Worm (Caenorhabditis elegans) whole organism, dauer: ENCODE data around the gene C39D10.7.

Experiments used
- unc-62 ChIP-seq: sonication (generic microtip); optimal IDR thresholded peaks from 2 replicates; lab custom pipeline; 2017; ENCODE audit warnings: missing biosample characterization, missing genetic modification reagents, missing genetic modification characterization

Gene C39D10.7

ce11 chrX:7913830-7914229 is at the start of gene C39D10.7:
TSS of gene C39D10.7 (minus strand) at chrX:7913930.
- TF ChIP-seq unc-62 (GFP tag; lab: Kevin White, UChicago), result no peak

DNA sequence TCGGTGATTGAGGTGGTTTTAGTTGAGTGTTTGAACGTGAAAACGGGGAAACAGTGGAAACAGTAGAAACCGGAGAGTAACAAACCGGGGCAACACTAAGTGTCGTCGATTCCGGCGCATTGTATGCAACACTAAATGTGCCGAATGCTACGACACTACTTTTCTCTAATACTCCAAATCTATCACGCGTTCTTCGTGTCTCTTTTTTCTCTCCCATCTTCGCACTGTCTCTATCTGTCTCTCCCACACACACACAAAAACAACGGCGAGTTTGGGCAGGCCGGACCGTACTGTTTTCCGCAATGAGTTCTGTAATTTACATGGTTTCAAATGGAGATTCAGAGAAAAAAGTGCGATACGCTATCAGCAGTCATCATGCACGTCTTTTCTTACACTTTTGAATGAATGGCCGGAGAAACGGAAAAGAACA is 48.3 kb upstream of the C39D10.7 start:
- TF ChIP-seq unc-62 (GFP tag; lab: Kevin White, UChicago), result no peak

DNA sequence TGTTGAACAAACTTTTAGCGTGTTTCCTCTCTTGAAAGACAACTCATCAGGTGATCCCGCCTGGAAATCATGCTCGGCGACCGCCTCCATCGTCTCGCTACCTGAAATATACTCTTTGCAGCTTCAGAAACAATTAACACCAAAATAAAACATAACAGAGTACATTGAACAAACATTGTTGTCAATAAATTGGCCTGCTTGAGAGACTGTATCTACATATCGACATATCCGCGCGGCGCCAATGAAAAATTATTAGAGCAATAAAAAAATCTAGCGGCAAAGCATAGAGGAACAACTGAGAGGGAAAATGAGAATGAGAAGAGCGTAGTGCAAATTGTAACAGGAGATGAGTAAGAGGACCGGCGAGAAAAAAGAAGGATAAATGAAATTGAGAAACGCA is 47.9 kb upstream of the C39D10.7 start, which contains the start of gene sem-5:
Gene sem-5 (minus strand): TSS at position 101 of the 400 bp plus-strand sequence.
- no peak for TF ChIP-seq unc-62 (GFP tag; lab: Kevin White, UChicago)

DNA sequence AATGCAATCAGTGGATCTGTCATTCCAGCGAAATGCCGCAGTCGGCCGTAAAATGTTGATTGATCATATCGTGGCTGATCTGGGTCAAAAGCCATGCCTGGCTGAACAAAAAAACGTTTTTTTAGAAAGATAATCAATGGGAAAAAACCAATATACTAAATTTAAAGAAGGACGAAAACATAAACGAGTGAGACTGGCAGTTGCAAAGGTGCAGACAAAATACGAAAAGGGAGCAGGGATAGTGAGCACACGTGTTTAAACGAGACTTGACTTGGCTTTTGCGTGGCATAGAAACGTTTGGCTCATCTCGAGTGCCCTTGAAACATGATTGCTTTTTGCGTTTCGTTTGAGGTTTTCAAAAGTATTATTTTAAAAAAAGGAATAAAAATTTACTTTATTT is 44.5 kb upstream of the C39D10.7 start, which contains the start of gene sfxn-2:
Gene sfxn-2 (minus strand): TSS at position 101 of the 400 bp plus-strand sequence.
- TF ChIP-seq unc-62 (GFP tag; lab: Kevin White, UChicago), result no peak

- no peak for TF ChIP-seq unc-62 (GFP tag; lab: Kevin White, UChicago)
These were observed 42.7 kb upstream of the C39D10.7 start for ce11 chrX:7956449-7956848.

DNA sequence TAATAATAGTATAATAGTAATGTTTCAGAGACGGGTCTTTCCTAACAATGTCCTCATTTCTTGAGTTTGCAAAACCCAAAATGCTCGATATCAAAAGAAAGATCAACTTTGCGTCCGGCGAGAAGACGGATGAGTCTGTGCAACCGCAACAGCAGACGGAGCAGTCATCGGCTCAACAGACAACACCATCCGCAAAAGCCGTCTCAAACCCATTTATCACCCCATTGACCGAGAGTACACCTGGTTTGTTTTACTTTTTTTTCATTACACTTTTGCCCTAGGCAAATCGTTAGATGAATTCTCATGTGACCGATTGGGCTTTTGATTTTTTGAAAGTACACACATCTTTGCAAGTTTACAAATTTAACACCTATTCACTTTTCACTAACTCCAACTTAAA is 40.6 kb upstream of the C39D10.7 start, which contains the start of gene dct-1:
Gene dct-1 (plus strand): TSS at position 27 of the 400 bp plus-strand sequence.
- no peak for TF ChIP-seq unc-62 (GFP tag; lab: Kevin White, UChicago)

DNA sequence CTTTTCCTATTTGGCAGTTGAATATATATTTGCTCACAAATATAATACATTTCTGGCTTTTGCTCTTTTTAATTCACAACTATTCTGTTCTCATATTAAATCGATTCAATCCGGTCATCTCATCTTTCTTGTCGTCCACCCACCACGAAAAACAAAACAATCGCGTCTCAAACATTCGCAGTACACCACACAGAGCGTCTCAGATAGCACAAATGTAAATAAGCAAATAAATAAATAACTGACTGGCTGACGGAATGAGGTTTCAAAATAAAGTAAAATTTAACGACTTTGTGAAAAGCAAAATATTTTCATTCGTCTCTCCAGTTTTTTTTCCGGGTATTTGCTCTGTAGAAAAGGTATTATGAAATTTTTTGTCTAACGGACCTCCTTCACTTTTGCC is 40.0 kb upstream of the C39D10.7 start:
- TF ChIP-seq unc-62 (GFP tag; lab: Kevin White, UChicago), result no peak

- no peak for TF ChIP-seq unc-62 (GFP tag; lab: Kevin White, UChicago)
These were observed 39.3 kb upstream of the C39D10.7 start for ce11 chrX:7953063-7953337.

ce11 chrX:7952226-7953062 is 38.7 kb upstream of the C39D10.7 start:
- no peak for TF ChIP-seq unc-62 (GFP tag; lab: Kevin White, UChicago)

- TF ChIP-seq unc-62 (GFP tag; lab: Kevin White, UChicago), result no peak
These were observed 37.8 kb upstream of the C39D10.7 start for ce11 chrX:7951578-7951977.

ce11 chrX:7945438-7945837 is 31.7 kb upstream of the C39D10.7 start:
- no peak for TF ChIP-seq unc-62 (GFP tag; lab: Kevin White, UChicago)

ce11 chrX:7944999-7945398 is 31.3 kb upstream of the C39D10.7 start, which contains the start of gene tnt-3:
TSS of gene tnt-3 (minus strand) at chrX:7945099.
- no peak for TF ChIP-seq unc-62 (GFP tag; lab: Kevin White, UChicago)

DNA sequence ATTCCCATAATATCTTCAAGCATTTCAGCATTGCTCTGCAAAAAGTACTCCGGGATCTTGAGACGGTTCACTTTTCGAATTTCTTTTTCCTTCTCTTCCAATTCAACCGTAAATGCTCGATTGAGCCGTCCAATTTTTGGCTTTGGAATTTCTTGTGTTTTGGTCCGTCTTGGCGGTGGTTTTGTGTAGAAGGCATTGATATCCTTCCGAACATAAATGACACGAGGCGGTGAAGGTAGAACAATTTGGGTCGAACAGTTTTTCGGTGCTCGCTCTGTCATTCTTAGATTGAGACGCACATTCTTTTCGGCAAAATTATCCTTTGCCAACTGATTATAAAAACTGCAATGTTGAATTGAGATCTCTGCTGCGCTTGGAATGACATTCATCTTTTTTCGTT is 28.9 kb upstream of the C39D10.7 start:
- no peak for TF ChIP-seq unc-62 (GFP tag; lab: Kevin White, UChicago)

DNA sequence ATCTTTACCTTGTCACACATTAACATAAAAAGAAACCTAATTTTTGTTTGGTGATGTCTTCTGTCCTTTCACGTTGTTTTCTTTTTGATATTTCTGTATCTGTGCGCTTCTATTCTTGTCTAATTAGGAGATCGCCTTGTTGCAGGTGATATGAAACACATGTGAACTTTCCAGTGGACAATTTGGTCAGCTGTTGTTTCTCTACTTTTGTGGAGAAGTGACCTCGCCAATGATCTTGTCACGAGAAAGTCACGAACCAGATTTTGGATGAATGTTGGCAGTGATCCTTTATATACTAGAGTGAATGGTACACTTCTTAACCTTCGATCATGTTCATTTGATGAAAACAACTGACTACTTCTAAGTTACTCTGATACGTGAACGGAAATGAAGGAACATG is 18.7 kb upstream of the C39D10.7 start:
- TF ChIP-seq unc-62 (GFP tag; lab: Kevin White, UChicago), result no peak

DNA sequence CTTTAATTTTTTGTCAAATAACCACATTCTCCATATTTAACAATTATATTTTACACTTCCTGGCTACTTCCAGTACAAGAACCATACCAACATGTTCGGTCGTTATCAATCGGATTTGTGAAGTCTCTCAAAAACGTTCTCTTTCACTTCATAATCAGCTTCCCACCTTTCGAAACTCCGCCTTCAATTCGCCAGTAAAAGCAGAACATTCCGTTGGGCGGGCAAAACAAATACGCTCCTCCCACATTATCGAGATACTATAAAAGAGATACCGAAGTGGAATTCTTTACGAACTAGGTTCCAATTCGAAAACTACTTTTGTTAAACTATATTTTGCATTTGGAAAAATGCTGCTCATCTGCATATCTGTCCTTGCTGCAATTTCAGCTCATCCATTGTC is 16.7 kb upstream of the C39D10.7 start, which contains the start of gene zig-3:
Gene zig-3 (plus strand): TSS at position 301 of the 400 bp plus-strand sequence.
- TF ChIP-seq unc-62 (GFP tag; lab: Kevin White, UChicago), result no peak

DNA sequence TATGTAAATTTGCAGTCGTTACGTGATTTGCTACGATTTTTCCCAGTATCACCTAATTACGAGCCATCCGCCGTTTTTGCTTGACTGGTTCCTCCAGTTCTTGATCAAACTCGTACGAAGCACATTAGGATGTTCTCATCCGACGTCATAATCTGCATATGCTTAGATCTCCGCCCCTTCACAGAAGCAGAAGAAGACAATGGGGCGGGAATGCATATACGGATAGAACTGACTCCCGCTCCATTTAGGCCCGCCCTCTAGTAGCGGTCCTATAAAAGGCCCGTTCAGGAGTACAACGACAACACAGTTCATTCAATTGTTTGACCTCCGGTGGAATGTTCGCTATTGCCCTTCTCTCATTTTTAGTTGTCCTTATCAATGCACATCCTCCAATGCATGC is 11.4 kb upstream of the C39D10.7 start, which contains the start of gene zig-4:
Gene zig-4 (plus strand): TSS at position 301 of the 400 bp plus-strand sequence.
- no peak for TF ChIP-seq unc-62 (GFP tag; lab: Kevin White, UChicago)

ce11 chrX:7921130-7921529 is 7.4 kb upstream of the C39D10.7 start:
- no peak for TF ChIP-seq unc-62 (GFP tag; lab: Kevin White, UChicago)
